Fruit fly (Drosophila melanogaster) whole organism, wandering third instar larva: Measurements from ENCODE around the gene osp.
A peak's percentile ranks its signal among the peaks of the same experiment; 100 is the strongest.

Experiments used
- Abd-B ChIP-seq: fragments of >200 bp; optimal IDR thresholded peaks from 2 replicates; lab custom pipeline; 2017; ENCODE audit warnings: missing biosample characterization, missing genetic modification characterization
- CG32264 ChIP-seq: fragments of 200-800 bp; sonication (Bioruptor generic); optimal IDR thresholded peaks from 2 replicates; lab custom pipeline; 2016; ENCODE audit warnings: missing biosample characterization, missing genetic modification characterization
- CG9705 ChIP-seq: fragments of 200-800 bp; sonication (Bioruptor generic); optimal IDR thresholded peaks from 2 replicates; lab custom pipeline; 2018; ENCODE audit warnings: missing biosample characterization, mild to moderate bottlenecking, missing genetic modification characterization
- CrebA ChIP-seq: fragments of 200-800 bp; sonication (Bioruptor generic); optimal IDR thresholded peaks from 2 replicates; lab custom pipeline; 2016; ENCODE audit warnings: missing biosample characterization, mild to moderate bottlenecking, missing genetic modification characterization, borderline replicate concordance
- Dfd ChIP-seq: fragments of >200 bp; optimal IDR thresholded peaks from 2 replicates; lab custom pipeline; 2017; ENCODE audit warnings: missing biosample characterization, missing genetic modification characterization
- Dif ChIP-seq: fragments of 200-275, 200-300 bp; sonication (Bioruptor generic); optimal IDR thresholded peaks from 2 replicates; lab custom pipeline; 2018; ENCODE audit warnings: missing biosample characterization, missing genetic modification characterization; ENCODE audit not compliant: partially characterized antibody
- GATAd ChIP-seq: sonication (Bioruptor generic); optimal IDR thresholded peaks from 2 replicates; lab custom pipeline; 2016; ENCODE audit warnings: missing biosample characterization, missing genetic modification characterization
- HLH106 ChIP-seq: fragments of 200-800 bp; optimal IDR thresholded peaks from 3 replicates; lab custom pipeline; 2019; ENCODE audit warnings: missing biosample characterization, mild to moderate bottlenecking, missing genetic modification characterization, moderate library complexity
- Hnf4 ChIP-seq: fragments of 200-800 bp; sonication (Bioruptor generic); optimal IDR thresholded peaks from 2 replicates; lab custom pipeline; 2016; ENCODE audit warnings: missing biosample characterization, mild to moderate bottlenecking, missing genetic modification characterization
- Hr78 ChIP-seq: fragments of >200 bp; optimal IDR thresholded peaks from 2 replicates; lab custom pipeline; 2017; ENCODE audit warnings: missing biosample characterization, missing genetic modification characterization
- Hr83 ChIP-seq: fragments of 200-300 bp; sonication (Bioruptor generic); optimal IDR thresholded peaks from 2 replicates; lab custom pipeline; 2016; ENCODE audit warnings: missing biosample characterization, mild to moderate bottlenecking, missing genetic modification characterization, moderate library complexity; ENCODE audit not compliant: poor library complexity, severe bottlenecking
- Jra ChIP-seq: sonication (Bioruptor generic); optimal IDR thresholded peaks from 2 replicates; lab custom pipeline; 2016; ENCODE audit warnings: missing biosample characterization, missing genetic modification characterization
- Mio ChIP-seq: sonication (Bioruptor generic); optimal IDR thresholded peaks from 2 replicates; lab custom pipeline; 2016; ENCODE audit warnings: missing biosample characterization, missing genetic modification characterization
- Myc ChIP-seq: fragments of >200 bp; optimal IDR thresholded peaks from 2 replicates; lab custom pipeline; 2017
- N ChIP-seq: fragments of >200 bp; optimal IDR thresholded peaks from 2 replicates; lab custom pipeline; 2018; ENCODE audit warnings: missing biosample characterization, missing external identifiers, missing genetic modification characterization
- OdsH ChIP-seq: fragments of 200-800 bp; sonication (Bioruptor generic); optimal IDR thresholded peaks from 2 replicates; lab custom pipeline; 2016; ENCODE audit warnings: missing biosample characterization, mild to moderate bottlenecking, missing genetic modification characterization
- Rel ChIP-seq, 2 experiments: fragments of 200-800 bp; sonication (Bioruptor generic) in 1 of 2; optimal IDR thresholded peaks; 2 replicates in 1 of 2; 3 replicates in 1 of 2; lab custom pipeline; 2016 to 2019; ENCODE audit warnings: mild to moderate bottlenecking in 2 of 2, missing biosample characterization in 2 of 2, missing genetic modification characterization in 2 of 2, moderate library complexity in 1 of 2
- Sp1 ChIP-seq: fragments of 200-800 bp; sonication (Bioruptor generic); optimal IDR thresholded peaks from 3 replicates; lab custom pipeline; 2019; ENCODE audit warnings: missing biosample characterization, mild to moderate bottlenecking, missing genetic modification characterization, moderate library complexity
- Vsx2 ChIP-seq: fragments of 200-300, 225-300 bp; sonication (Bioruptor generic); optimal IDR thresholded peaks from 2 replicates; lab custom pipeline; 2018; ENCODE audit warnings: missing biosample characterization, missing genetic modification characterization; ENCODE audit not compliant: partially characterized antibody
- br ChIP-seq: fragments of 200-800 bp; sonication (Bioruptor generic); optimal IDR thresholded peaks from 2 replicates; lab custom pipeline; 2016; ENCODE audit warnings: missing biosample characterization, missing genetic modification characterization
- brk ChIP-seq: fragments of 200-800 bp; sonication (Bioruptor generic); optimal IDR thresholded peaks from 2 replicates; lab custom pipeline; 2016; ENCODE audit warnings: missing biosample characterization, mild to moderate bottlenecking, missing genetic modification characterization
- dl ChIP-seq, 2 experiments: fragments of 175-275, 200-275 bp in 1 of 2; fragments of 200-275 bp in 1 of 2; sonication (Bioruptor generic); optimal IDR thresholded peaks; lab custom pipeline; 2018; ENCODE audit warnings: mild to moderate bottlenecking in 2 of 2, missing biosample characterization in 2 of 2, missing genetic modification characterization in 2 of 2, moderate library complexity in 2 of 2; ENCODE audit not compliant: partially characterized antibody in 2 of 2, insufficient read depth in 1 of 2
- dmrt93B ChIP-seq: fragments of 200-800 bp; sonication (Bioruptor generic); optimal IDR thresholded peaks from 2 replicates; lab custom pipeline; 2018; ENCODE audit warnings: missing biosample characterization, mild to moderate bottlenecking, missing genetic modification characterization
- dsf ChIP-seq: sonication (Bioruptor generic); optimal IDR thresholded peaks from 2 replicates; lab custom pipeline; 2016; ENCODE audit warnings: missing biosample characterization, missing genetic modification characterization, borderline replicate concordance
- ey ChIP-seq: fragments of 200-800 bp; sonication (Bioruptor generic); optimal IDR thresholded peaks from 2 replicates; lab custom pipeline; 2016; ENCODE audit warnings: missing biosample characterization, missing genetic modification characterization
- foxo ChIP-seq, 2 experiments: fragments of 200-800 bp; sonication (Bioruptor generic); optimal IDR thresholded peaks; 2 replicates in 1 of 2; 3 replicates in 1 of 2; lab custom pipeline; 2016 to 2017; ENCODE audit warnings: missing biosample characterization in 2 of 2, missing genetic modification characterization in 2 of 2
- fru ChIP-seq: fragments of 200-800 bp; sonication (Bioruptor generic); optimal IDR thresholded peaks from 3 replicates; lab custom pipeline; 2016; ENCODE audit warnings: missing biosample characterization, mild to moderate bottlenecking, missing genetic modification characterization
- h ChIP-seq: fragments of 200-800 bp; sonication (Bioruptor generic); optimal IDR thresholded peaks from 3 replicates; lab custom pipeline; 2016; ENCODE audit warnings: missing biosample characterization, mild to moderate bottlenecking, missing genetic modification characterization
- jim ChIP-seq: fragments of 175-275, 200-325 bp; sonication (Bioruptor generic); optimal IDR thresholded peaks from 2 replicates; lab custom pipeline; 2016; ENCODE audit warnings: missing biosample characterization, mild to moderate bottlenecking, missing genetic modification characterization
- lola ChIP-seq: fragments of >200 bp; optimal IDR thresholded peaks from 2 replicates; lab custom pipeline; 2017; ENCODE audit warnings: missing biosample characterization, missing genetic modification characterization
- pan ChIP-seq: fragments of >200 bp; optimal IDR thresholded peaks from 2 replicates; lab custom pipeline; 2017
- psq ChIP-seq: fragments of 200-800 bp; sonication (Bioruptor generic); optimal IDR thresholded peaks from 3 replicates; lab custom pipeline; 2017; ENCODE audit warnings: missing biosample characterization, mild to moderate bottlenecking, missing genetic modification characterization, moderate library complexity
- rgr ChIP-seq: fragments of 200-800 bp; sonication (Bioruptor generic); optimal IDR thresholded peaks from 3 replicates; lab custom pipeline; 2016; ENCODE audit warnings: missing biosample characterization, mild to moderate bottlenecking, missing genetic modification characterization
- sage ChIP-seq: fragments of 200-800 bp; sonication (Bioruptor generic); optimal IDR thresholded peaks from 2 replicates; lab custom pipeline; 2016; ENCODE audit warnings: missing biosample characterization, mild to moderate bottlenecking, missing genetic modification characterization
- sv ChIP-seq: fragments of 200-800 bp; sonication (Bioruptor generic); optimal IDR thresholded peaks from 3 replicates; lab custom pipeline; 2016; ENCODE audit warnings: missing biosample characterization, missing genetic modification characterization
- tai ChIP-seq: sonication (Bioruptor generic); optimal IDR thresholded peaks from 2 replicates; lab custom pipeline; 2016; ENCODE audit warnings: missing biosample characterization, missing genetic modification characterization
- usp ChIP-seq: fragments of >200 bp; optimal IDR thresholded peaks from 2 replicates; lab custom pipeline; 2017; ENCODE audit warnings: missing biosample characterization, missing genetic modification characterization
- woc ChIP-seq: sonication (Bioruptor generic); optimal IDR thresholded peaks from 2 replicates; lab custom pipeline; 2016; ENCODE audit warnings: missing biosample characterization, mild to moderate bottlenecking, missing genetic modification characterization

The osp gene

DNA sequence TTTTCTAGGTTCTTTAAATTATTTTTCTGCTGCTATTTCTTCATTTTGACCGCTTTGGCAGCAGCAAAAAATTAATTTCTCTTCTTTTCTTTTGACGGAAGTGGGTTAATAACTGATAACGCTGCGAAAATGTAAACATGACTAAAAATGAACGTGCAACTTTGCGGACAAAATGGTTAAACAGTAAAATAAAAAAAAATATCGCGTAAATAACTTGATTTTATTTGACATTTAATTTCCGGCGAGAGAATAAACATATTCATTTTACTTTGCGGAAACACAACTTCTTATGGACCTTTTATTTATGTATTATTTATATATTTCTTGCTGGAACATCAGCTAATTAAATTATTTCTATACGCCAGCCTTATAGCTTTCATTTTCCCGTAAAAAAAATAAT is 12.4 kb downstream of the osp start:
- TF ChIP-seq Hr83 (GFP tag; lab: Kevin White, UChicago) (no peak), OdsH (GFP tag; lab: Kevin White, UChicago) (no peak), Abd-B (no peak), dmrt93B (GFP tag; lab: Kevin White, UChicago) (no peak), CG32264 (GFP tag; lab: Kevin White, UChicago) (no peak), Myc (lab: Kevin White, UChicago) (no peak), Dif (GFP tag; lab: Kevin White, UChicago) (no peak), pan (lab: Kevin White, UChicago) (no peak), foxo (GFP tag; optimal IDR thresholded peaks at IDR 0.05; lab: Kevin White, UChicago) (no peak), Jra (GFP tag; lab: Kevin White, UChicago) (no peak), brk (GFP tag; lab: Kevin White, UChicago) (no peak), CG9705 (GFP tag; lab: Kevin White, UChicago) (no peak)

- no peak for TF ChIP-seq N
- no peak for TF ChIP-seq Hr83 (GFP tag; lab: Kevin White, UChicago)
- no peak for TF ChIP-seq dsf (GFP tag; lab: Kevin White, UChicago)
- no peak for TF ChIP-seq GATAd (GFP tag; lab: Kevin White, UChicago)
- TF ChIP-seq Hr78 (GFP tag; lab: Kevin White, UChicago) = no peak
- peak; percentile 61 for TF ChIP-seq Dfd (GFP tag; lab: Kevin White, UChicago)
- TF ChIP-seq Dif (GFP tag; lab: Kevin White, UChicago) = no peak
- TF ChIP-seq CG32264 (GFP tag; lab: Kevin White, UChicago) = no peak
- peak; percentile 92 for TF ChIP-seq psq (GFP tag; lab: Kevin White, UChicago)
- TF ChIP-seq sage (GFP tag; lab: Kevin White, UChicago) = no peak
- peak; percentile 81 for TF ChIP-seq dmrt93B (GFP tag; lab: Kevin White, UChicago)
- peak; percentile 66 for TF ChIP-seq woc (GFP tag; lab: Kevin White, UChicago)
- peak in 1 of 2 experiments; percentile 82 for TF ChIP-seq foxo (GFP tag; optimal IDR thresholded peaks at IDR 0.05; lab: Kevin White, UChicago)
- TF ChIP-seq lola (GFP tag; lab: Kevin White, UChicago) = no peak
- no peak for TF ChIP-seq usp (GFP tag; lab: Kevin White, UChicago)
- peak; percentile 23 for TF ChIP-seq br (GFP tag; lab: Kevin White, UChicago)
- peak; percentile 16 for TF ChIP-seq Hnf4 (GFP tag; lab: Kevin White, UChicago)
- TF ChIP-seq Rel (GFP tag; optimal IDR thresholded peaks at IDR 0.05; lab: Kevin White, UChicago) = no peak
- peak; percentile 76 for TF ChIP-seq Rel (tag; optimal IDR thresholded peaks at IDR 0.05; lab: Kevin White, UChicago)
- TF ChIP-seq CG9705 (GFP tag; lab: Kevin White, UChicago) = peak; percentile 64
- peak; percentile 35 for TF ChIP-seq ey (GFP tag; lab: Kevin White, UChicago)
- no peak for TF ChIP-seq jim
- TF ChIP-seq Sp1 (GFP tag; lab: Kevin White, UChicago) = peak; percentile 95
- TF ChIP-seq brk (GFP tag; lab: Kevin White, UChicago) = peak; percentile 63
- no peak for TF ChIP-seq tai
- peak; percentile 96 for TF ChIP-seq HLH106 (tag; lab: Kevin White, UChicago)
- no peak for TF ChIP-seq Abd-B
- no peak for TF ChIP-seq CrebA (GFP tag; lab: Kevin White, UChicago)
- no peak for TF ChIP-seq Vsx2 (GFP tag; lab: Kevin White, UChicago)
- TF ChIP-seq Jra (GFP tag; lab: Kevin White, UChicago) = peak; percentile 17
- TF ChIP-seq fru (GFP tag; lab: Kevin White, UChicago) = peak; percentile 84
- no peak for TF ChIP-seq dl (GFP tag; optimal IDR thresholded peaks at IDR 0.05; lab: Kevin White, UChicago; ENCODE audit: insufficient read depth in 1 of 2, partially characterized antibody in 2 of 2)
- no peak for TF ChIP-seq Mio
- no peak for TF ChIP-seq sv (GFP tag; lab: Kevin White, UChicago)
- TF ChIP-seq OdsH (GFP tag; lab: Kevin White, UChicago) = peak; percentile 86
- no peak for TF ChIP-seq pan (lab: Kevin White, UChicago)
- TF ChIP-seq Myc (lab: Kevin White, UChicago) = no peak
- TF ChIP-seq rgr = peak; percentile 71
- peak; percentile 78 for TF ChIP-seq h (GFP tag; lab: Kevin White, UChicago)
Measured at dm6 chr2L:14674606-14675100, 14.5 kb downstream of the osp start.
